Worm (Caenorhabditis elegans) whole organism, young adult: ENCODE results near the gene R04E5.7.

Source experiments
- B0035.1 ChIP-seq: sonication (generic microtip); optimal IDR thresholded peaks from 2 replicates; lab custom pipeline; 2016; ENCODE audit warnings: missing genetic modification characterization, mild to moderate bottlenecking, missing compliant biosample characterization, missing genotype, missing genetic modification reagents
- C06A6.2 ChIP-seq: fragments of 200-800 bp; sonication (Bioruptor generic); conservative IDR thresholded peaks from 2 replicates; pipeline ENCODE4 v1.3.6; 2022; ENCODE audit warnings: missing genetic modification characterization, missing compliant biosample characterization
- F22D6.2 ChIP-seq: sonication (generic microtip); optimal IDR thresholded peaks from 2 replicates; lab custom pipeline; 2016; ENCODE audit warnings: mild to moderate bottlenecking, missing genetic modification characterization, missing compliant biosample characterization
- F33H1.4 ChIP-seq: fragments of 200-800 bp; sonication (Bioruptor generic); IDR thresholded peaks from 2 replicates; pipeline ENCODE4 v1.3.6; 2022; ENCODE audit warnings: missing genetic modification reagents, missing genetic modification characterization, missing compliant biosample characterization
- F39B2.1 ChIP-seq: fragments of 200-800 bp; sonication (Bioruptor generic); IDR thresholded peaks from 2 replicates; pipeline ENCODE4 v1.3.6; 2022; ENCODE audit warnings: missing genetic modification reagents, missing genetic modification characterization, missing compliant biosample characterization
- Y53G8AR.9 ChIP-seq: fragments of 200-800 bp; sonication (Bioruptor generic); conservative IDR thresholded peaks from 2 replicates; pipeline ENCODE4 v1.3.6; 2022; ENCODE audit warnings: missing genetic modification reagents, missing genetic modification characterization, missing compliant biosample characterization
- Y67H2A.10 ChIP-seq: fragments of 200-800 bp; sonication (Bioruptor generic); conservative IDR thresholded peaks from 2 replicates; pipeline ENCODE4 v1.3.6; 2022; ENCODE audit warnings: missing genetic modification reagents, missing genetic modification characterization, missing compliant biosample characterization
- aptf-3 ChIP-seq: fragments of 200-800 bp; sonication (Bioruptor generic); IDR thresholded peaks from 2 replicates; pipeline ENCODE4 v1.3.6; 2022; ENCODE audit warnings: missing genetic modification characterization, missing compliant biosample characterization
- attf-5 ChIP-seq: fragments of 200-800 bp; sonication (Bioruptor generic); optimal IDR thresholded peaks from 2 replicates; lab custom pipeline; 2018; ENCODE audit warnings: mild to moderate bottlenecking, missing genetic modification characterization, missing compliant biosample characterization
- attf-6 ChIP-seq: fragments of 200-800 bp; sonication (Bioruptor generic); IDR thresholded peaks from 2 replicates; pipeline ENCODE4 v1.3.6; 2022; ENCODE audit warnings: missing genetic modification reagents, missing genetic modification characterization, missing compliant biosample characterization
- cebp-1 ChIP-seq, 2 experiments: fragments of 200-800 bp in 1 of 2; sonication (Bioruptor generic) in 1 of 2; sonication (generic microtip) in 1 of 2; IDR thresholded peaks in 1 of 2; optimal IDR thresholded peaks in 1 of 2; 2 replicates each; pipeline versions ENCODE4 v1.3.6 to Lab custom; 2017 to 2022; ENCODE audit warnings: missing compliant biosample characterization in 2 of 2, missing genetic modification characterization in 2 of 2, mild to moderate bottlenecking in 1 of 2, missing genetic modification reagents in 1 of 2, moderate library complexity in 1 of 2
- cebp-2 ChIP-seq: fragments of 200-800 bp; sonication (Bioruptor generic); IDR thresholded peaks from 2 replicates; pipeline ENCODE4 v1.3.6; 2022; ENCODE audit warnings: missing genetic modification characterization, missing compliant biosample characterization
- ceh-58 ChIP-seq: fragments of 200-800 bp; sonication (Bioruptor generic); IDR thresholded peaks from 2 replicates; pipeline ENCODE4 v1.3.6; 2022; ENCODE audit warnings: missing genetic modification characterization, missing compliant biosample characterization
- dox-1 ChIP-seq: fragments of 200-800 bp; sonication (Bioruptor generic); IDR thresholded peaks from 2 replicates; pipeline ENCODE4 v1.3.6; 2022; ENCODE audit warnings: missing genetic modification reagents, missing genetic modification characterization, missing compliant biosample characterization
- efl-1 ChIP-seq: fragments of 150-350 bp; optimal IDR thresholded peaks from 2 replicates; lab custom pipeline; 2014; ENCODE audit warnings: missing biosample characterization, missing genetic modification reagents, missing genetic modification characterization
- egl-44 ChIP-seq: fragments of 200-800 bp; sonication (Bioruptor generic); IDR thresholded peaks from 2 replicates; pipeline ENCODE4 v1.3.6; 2022; ENCODE audit warnings: missing genetic modification reagents, missing genetic modification characterization, missing compliant biosample characterization
- egrh-3 ChIP-seq: fragments of 200-800 bp; sonication (Bioruptor generic); IDR thresholded peaks from 2 replicates; pipeline ENCODE4 v1.3.6; 2022; ENCODE audit warnings: missing genetic modification reagents, missing genetic modification characterization, missing compliant biosample characterization
- hmg-1.2 ChIP-seq: fragments of 200-800 bp; sonication (Bioruptor generic); IDR thresholded peaks from 2 replicates; pipeline ENCODE4 v1.3.6; 2022; ENCODE audit warnings: missing genetic modification reagents, missing genetic modification characterization, missing compliant biosample characterization
- hmg-20 ChIP-seq: fragments of 200-800 bp; sonication (Bioruptor generic); IDR thresholded peaks from 2 replicates; pipeline ENCODE4 v1.3.6; 2022; ENCODE audit warnings: missing genetic modification reagents, missing genetic modification characterization, missing compliant biosample characterization
- hsf-1 ChIP-seq: fragments of 200-800 bp; sonication (Bioruptor generic); IDR thresholded peaks from 2 replicates; pipeline ENCODE4 v1.3.6; 2022; ENCODE audit warnings: missing genetic modification reagents, missing genetic modification characterization, missing compliant biosample characterization
- lag-1 ChIP-seq: fragments of 200-800 bp; sonication (Bioruptor generic); IDR thresholded peaks from 2 replicates; pipeline ENCODE4 v1.3.6; 2022; ENCODE audit warnings: missing genetic modification reagents, missing genetic modification characterization, missing compliant biosample characterization
- let-526 ChIP-seq: fragments of 200-800 bp; sonication (Bioruptor generic); IDR thresholded peaks from 2 replicates; pipeline ENCODE4 v1.3.6; 2022; ENCODE audit warnings: missing genetic modification reagents, missing genetic modification characterization, missing compliant biosample characterization
- lin-26 ChIP-seq: fragments of 200-800 bp; sonication (Bioruptor generic); IDR thresholded peaks from 2 replicates; pipeline ENCODE4 v1.3.6; 2022; ENCODE audit warnings: missing genetic modification reagents, missing genetic modification characterization, missing compliant biosample characterization
- lin-40 ChIP-seq: sonication (generic microtip); optimal IDR thresholded peaks from 2 replicates; lab custom pipeline; 2016; ENCODE audit warnings: missing genetic modification characterization, mild to moderate bottlenecking, missing compliant biosample characterization, missing genotype, missing genetic modification reagents
- lir-1 ChIP-seq: fragments of 200-800 bp; sonication (Bioruptor generic); conservative IDR thresholded peaks from 2 replicates; pipeline ENCODE4 v1.3.6; 2022; ENCODE audit warnings: missing genetic modification reagents, missing genetic modification characterization, missing compliant biosample characterization
- lsy-27 ChIP-seq: sonication (generic microtip); optimal IDR thresholded peaks from 2 replicates; lab custom pipeline; 2017; ENCODE audit warnings: missing genetic modification characterization, mild to moderate bottlenecking, missing compliant biosample characterization, antibody characterized with exemption, missing genotype, borderline replicate concordance; ENCODE audit not compliant: insufficient read depth
- madf-6 ChIP-seq: fragments of 200-800 bp; sonication (Bioruptor generic); IDR thresholded peaks from 2 replicates; pipeline ENCODE4 v1.3.6; 2022; ENCODE audit warnings: missing genetic modification reagents, missing genetic modification characterization, missing compliant biosample characterization
- madf-8 ChIP-seq: fragments of 200-800 bp; sonication (Bioruptor generic); conservative IDR thresholded peaks from 2 replicates; pipeline ENCODE4 v1.3.6; 2022; ENCODE audit warnings: missing genetic modification reagents, missing genetic modification characterization, missing compliant biosample characterization
- mcd-1 ChIP-seq: fragments of 200-800 bp; sonication (Bioruptor generic); IDR thresholded peaks from 2 replicates; pipeline ENCODE4 v1.3.6; 2022; ENCODE audit warnings: missing genetic modification reagents, missing genetic modification characterization, missing compliant biosample characterization
- nfyb-1 ChIP-seq: fragments of 200-800 bp; sonication (Bioruptor generic); IDR thresholded peaks from 2 replicates; pipeline ENCODE4 v1.3.6; 2022; ENCODE audit warnings: missing genetic modification reagents, missing genetic modification characterization, missing compliant biosample characterization
- nhr-80 ChIP-seq: sonication (generic microtip); optimal IDR thresholded peaks from 2 replicates; lab custom pipeline; 2016; ENCODE audit warnings: missing genetic modification characterization, missing compliant biosample characterization
- pha-4 ChIP-seq: fragments of 150-350 bp; sonication (generic microtip); optimal IDR thresholded peaks from 2 replicates; lab custom pipeline; 2014; ENCODE audit warnings: missing biosample characterization, missing genetic modification reagents, missing genetic modification characterization
- rcor-1 ChIP-seq: fragments of 200-800 bp; sonication (Bioruptor generic); IDR thresholded peaks from 2 replicates; pipeline ENCODE4 v1.3.6; 2022; ENCODE audit warnings: missing genetic modification reagents, missing genetic modification characterization, missing compliant biosample characterization
- rec-8 ChIP-seq, 2 experiments: sonication (generic microtip); optimal IDR thresholded peaks; 2 replicates each; lab custom pipeline; 2016; ENCODE audit warnings: mild to moderate bottlenecking in 2 of 2, missing genetic modification characterization in 2 of 2, missing genetic modification reagents in 2 of 2, missing genotype in 2 of 2, missing biosample characterization in 1 of 2, missing compliant biosample characterization in 1 of 2, moderate library complexity in 1 of 2
- somi-1 ChIP-seq: fragments of 200-800 bp; sonication (Bioruptor generic); optimal IDR thresholded peaks from 2 replicates; lab custom pipeline; 2018; ENCODE audit warnings: mild to moderate bottlenecking, missing genetic modification characterization, missing compliant biosample characterization
- sptf-2 ChIP-seq: fragments of 200-800 bp; sonication (Bioruptor generic); optimal IDR thresholded peaks from 2 replicates; lab custom pipeline; 2018; ENCODE audit warnings: mild to moderate bottlenecking, missing genetic modification characterization, missing compliant biosample characterization
- tbp1 ChIP-seq: fragments of 200-800 bp; sonication (Bioruptor generic); optimal IDR thresholded peaks from 2 replicates; lab custom pipeline; 2018; ENCODE audit warnings: mild to moderate bottlenecking, missing genetic modification characterization, missing compliant biosample characterization
- tbx-9 ChIP-seq: sonication (generic microtip); optimal IDR thresholded peaks from 2 replicates; lab custom pipeline; 2016; ENCODE audit warnings: borderline replicate concordance, missing genetic modification characterization, inconsistent platforms, missing compliant biosample characterization
- tlf-1 ChIP-seq: fragments of 200-800 bp; sonication (Bioruptor generic); optimal IDR thresholded peaks from 2 replicates; lab custom pipeline; 2018; ENCODE audit warnings: mild to moderate bottlenecking, missing genetic modification characterization, missing compliant biosample characterization
- xnd-1 ChIP-seq: sonication (generic microtip); optimal IDR thresholded peaks from 2 replicates; lab custom pipeline; 2016; ENCODE audit warnings: missing genotype, missing genetic modification reagents, missing genetic modification characterization, missing compliant biosample characterization
- zim-3 ChIP-seq: sonication (generic microtip); optimal IDR thresholded peaks from 2 replicates; lab custom pipeline; 2017; ENCODE audit warnings: mild to moderate bottlenecking, missing genetic modification characterization, moderate library complexity, missing compliant biosample characterization
- ztf-22 ChIP-seq: fragments of 200-800 bp; sonication (Bioruptor generic); optimal IDR thresholded peaks from 2 replicates; lab custom pipeline; 2018; ENCODE audit warnings: mild to moderate bottlenecking, missing genetic modification characterization, moderate library complexity, missing compliant biosample characterization
- ztf-28 ChIP-seq: fragments of 200-800 bp; sonication (Bioruptor generic); IDR thresholded peaks from 2 replicates; pipeline ENCODE4 v1.3.6; 2022; ENCODE audit warnings: missing genetic modification reagents, missing genetic modification characterization, missing compliant biosample characterization
- ztf-3 ChIP-seq: fragments of 200-800 bp; sonication (Bioruptor generic); optimal IDR thresholded peaks from 2 replicates; lab custom pipeline; 2018; ENCODE audit warnings: mild to moderate bottlenecking, missing genetic modification characterization, missing compliant biosample characterization

R04E5.7 gene

DNA sequence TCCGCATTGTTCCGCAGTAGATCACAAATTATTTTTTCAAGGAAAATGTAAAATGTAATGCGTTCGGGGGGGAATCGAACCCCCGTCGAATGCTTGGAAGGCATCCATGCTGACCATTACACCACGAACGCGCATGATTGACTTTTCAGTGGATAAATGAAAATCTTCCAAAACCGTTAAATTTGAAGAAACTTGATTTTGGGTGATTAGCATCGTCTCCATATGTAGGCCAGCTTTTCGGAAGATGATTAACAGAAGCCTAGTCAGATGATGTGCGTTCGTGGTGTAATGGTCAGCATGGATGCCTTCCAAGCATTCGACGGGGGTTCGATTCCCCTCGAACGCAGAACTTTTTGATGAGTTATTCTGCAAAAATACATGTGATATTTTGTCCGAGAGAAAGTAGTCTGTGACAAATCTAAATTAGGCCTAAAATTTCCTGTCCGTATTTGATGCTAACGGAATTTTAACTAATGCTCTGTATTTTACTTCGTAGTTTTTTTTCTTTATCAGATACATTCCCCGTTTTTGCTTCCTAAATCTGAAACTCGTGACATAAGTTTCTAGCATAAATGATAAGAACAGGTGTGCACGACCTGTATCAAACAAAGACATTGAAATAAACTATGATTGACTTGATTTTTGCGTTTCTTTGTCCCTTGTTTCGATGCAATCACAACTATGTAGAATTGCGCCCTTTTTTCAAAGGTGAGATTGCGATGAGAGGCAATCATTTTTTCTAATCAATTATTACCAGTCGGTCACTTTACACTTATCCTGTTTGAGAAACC, 49.6 kb upstream of the R04E5.7 start, which contains the start of gene C28G1.10 (continued):
- TF ChIP-seq F22D6.2 (tag; lab: Kevin White, UChicago) (no peak), lir-1 (GFP tag; lab: Robert Waterston, UW) (no peak), tlf-1 (GFP tag; lab: Kevin White, UChicago) (no peak), aptf-3 (GFP tag; lab: Robert Waterston, UW) (no peak), Y53G8AR.9 (GFP tag; lab: Robert Waterston, UW) (no peak; the same call in 1 of the 2 replicates), rcor-1 (no peak), somi-1 (GFP tag; lab: Kevin White, UChicago) (peak; percentile 6), efl-1 (no peak), ztf-3 (no peak), lin-26 (GFP tag; lab: Robert Waterston, UW) (peak; percentile 89), lin-40 (tag; lab: Kevin White, UChicago) (peak; percentile 23), zim-3 (tag; lab: Kevin White, UChicago) (peak; percentile 45)

DNA sequence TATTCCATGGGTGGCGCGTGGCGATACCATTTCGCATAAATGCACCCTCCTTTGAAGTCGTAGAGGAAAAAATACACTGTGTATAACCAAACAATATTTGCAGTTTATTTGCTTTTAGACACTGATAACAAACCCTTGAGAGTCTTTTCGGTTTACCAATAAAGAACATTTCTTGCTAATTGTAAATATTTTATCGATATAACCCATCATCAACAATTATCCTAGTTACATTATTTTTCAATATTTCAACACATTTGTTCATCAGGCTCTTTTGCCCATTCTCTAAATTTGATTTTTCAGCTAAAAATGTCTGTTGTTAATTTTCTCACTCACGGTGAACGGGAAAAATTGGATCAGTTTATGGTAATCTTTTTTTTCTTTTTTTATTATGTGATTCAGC, 46.9 kb upstream of the R04E5.7 start, which contains the start of gene ubc-23:
ubc-23 (plus strand) TSS at position 301 of the 400 bp plus-strand sequence.
- TF ChIP-seq cebp-2 (no peak), cebp-1 (GFP tag; IDR thresholded peaks at IDR 0.05; lab: Robert Waterston, UW) (no peak), cebp-1 (tag; optimal IDR thresholded peaks at IDR 0.05; lab: Kevin White, UChicago) (no peak), hmg-20 (no peak), F39B2.1 (GFP tag; lab: Robert Waterston, UW) (no peak), madf-6 (no peak), madf-8 (GFP tag; lab: Robert Waterston, UW) (no peak), pha-4 (tag; lab: Kevin White, UChicago) (no peak), let-526 (GFP tag; lab: Robert Waterston, UW) (no peak)

DNA sequence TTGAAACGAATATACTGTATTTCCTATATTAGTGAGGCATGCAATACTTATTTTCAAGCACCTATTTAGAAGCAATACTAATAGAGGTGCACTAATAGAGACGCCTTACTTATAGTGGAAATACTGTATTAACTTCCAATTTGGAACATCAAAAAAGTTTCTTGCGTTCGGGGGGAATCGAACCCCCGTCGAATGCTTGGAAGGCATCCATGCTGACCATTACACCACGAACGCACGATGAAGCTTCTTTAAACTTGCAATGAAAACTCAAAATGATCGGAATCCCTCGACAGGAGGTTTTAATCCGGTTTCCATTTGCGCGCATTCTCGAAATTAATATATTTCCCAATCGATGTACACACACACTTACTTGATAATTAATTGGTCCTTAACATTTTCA, 41.1 kb upstream of the R04E5.7 start:
- peak; percentile 65; the same call in 1 of the 2 replicates for TF ChIP-seq egl-44 (GFP tag; lab: Robert Waterston, UW)
- peak; percentile 58 for TF ChIP-seq hmg-1.2 (GFP tag; lab: Robert Waterston, UW)
- 0 out of 2 replicates have a peak, but pooled peaks have one; percentile 47 for TF ChIP-seq dox-1 (GFP tag; lab: Robert Waterston, UW)
- TF ChIP-seq B0035.1 (tag; lab: Kevin White, UChicago), result no peak
- no peak for TF ChIP-seq attf-5 (GFP tag; lab: Kevin White, UChicago)
- no peak for TF ChIP-seq hsf-1 (GFP tag; lab: Robert Waterston, UW)
- TF ChIP-seq mcd-1 (GFP tag; lab: Robert Waterston, UW), result no peak
- TF ChIP-seq nfyb-1 (GFP tag; lab: Robert Waterston, UW), result no peak
- TF ChIP-seq tbx-9 (tag; lab: Kevin White, UChicago), result no peak
- no peak for TF ChIP-seq lsy-27 (tag; lab: Kevin White, UChicago)
- TF ChIP-seq attf-6 (GFP tag; lab: Robert Waterston, UW), result no peak
- no peak for TF ChIP-seq ztf-22 (GFP tag; lab: Kevin White, UChicago)
- TF ChIP-seq pha-4 (tag; lab: Kevin White, UChicago), result no peak
- TF ChIP-seq egrh-3, result no peak
- TF ChIP-seq Y67H2A.10 (GFP tag; lab: Robert Waterston, UW), result no peak
- TF ChIP-seq lag-1 (GFP tag; lab: Robert Waterston, UW), result no peak
- 0 out of 2 replicates have a peak, but pooled peaks have one; percentile 69 for TF ChIP-seq ztf-28 (GFP tag; lab: Robert Waterston, UW)
- TF ChIP-seq tbp1, result peak; percentile 87
- no peak for TF ChIP-seq sptf-2 (GFP tag; lab: Kevin White, UChicago)
- TF ChIP-seq ceh-58 (GFP tag; lab: Robert Waterston, UW), result no peak
- peak; percentile 23 to 65 for TF ChIP-seq rec-8 (tag; optimal IDR thresholded peaks at IDR 0.05; lab: Kevin White, UChicago)
- no peak for TF ChIP-seq F33H1.4 (GFP tag; lab: Robert Waterston, UW)
- TF ChIP-seq C06A6.2 (GFP tag; lab: Robert Waterston, UW), result no peak
- TF ChIP-seq rcor-1, result no peak
- no peak for TF ChIP-seq xnd-1 (tag; lab: Kevin White, UChicago)
- no peak for TF ChIP-seq nhr-80 (tag; lab: Kevin White, UChicago)
- TF ChIP-seq F22D6.2 (tag; lab: Kevin White, UChicago), result no peak
